Worm (Caenorhabditis elegans): Measurements from ENCODE around the gene T25B9.6.

DNA sequence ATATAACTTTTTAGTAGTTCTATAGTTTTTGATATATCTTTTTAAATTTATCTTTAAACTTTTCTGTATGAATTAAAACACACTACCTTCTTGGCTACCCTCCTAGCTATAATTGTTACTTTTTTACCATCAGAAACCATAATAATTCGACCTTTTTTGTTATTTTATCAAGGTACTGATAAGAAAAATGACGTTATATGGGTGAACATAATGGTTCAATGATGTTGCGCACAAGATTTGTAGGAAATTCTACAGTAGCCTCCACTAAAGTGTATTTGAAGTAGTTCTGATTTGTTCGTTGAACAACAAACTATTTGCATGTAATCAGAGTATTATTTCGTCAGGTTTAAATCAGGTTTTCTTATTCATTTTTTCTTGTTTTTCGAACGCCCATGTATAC lies 40.7 kb downstream of the T25B9.6 start:
- TF ChIP-seq B0310.2 (tag; optimal IDR thresholded peaks at IDR 0.05) (no peak), ama-1 (optimal IDR thresholded peaks at IDR 0.05) (no peak), sea-1 (GFP tag; conservative IDR thresholded peaks at IDR 0.05) (no peak)
